Worm (Caenorhabditis elegans) whole organism, young adult: ENCODE measurements around the gene copd-1.
A peak's percentile ranks its signal among the peaks of the same experiment; 100 is the strongest.
"Not testable (repeated sequence)": the region's sequence is repeated elsewhere in the genome, so short reads cannot be mapped to it uniquely, and the experiment has no call there.

Experiments
- F55B11.4 ChIP-seq: sonication (generic microtip); optimal IDR thresholded peaks from 2 replicates; lab custom pipeline; 2016; ENCODE audit warnings: missing compliant biosample characterization, missing genetic modification characterization, borderline replicate concordance; ENCODE audit not compliant: insufficient read depth
- ama-1 ChIP-seq, 3 experiments: fragments of 150-350 bp in 1 of 3; sonication (generic microtip) in 2 of 3; optimal IDR thresholded peaks; 2 replicates each; lab custom pipeline; 2014 to 2018; ENCODE audit warnings: missing biosample characterization in 2 of 3, missing genetic modification characterization in 2 of 3, missing genetic modification reagents in 2 of 3
- cebp-2 ChIP-seq: fragments of 200-800 bp; sonication (Bioruptor generic); IDR thresholded peaks from 2 replicates; pipeline ENCODE4 v1.3.6; 2022; ENCODE audit warnings: missing genetic modification characterization, missing compliant biosample characterization
- egrh-3 ChIP-seq: fragments of 200-800 bp; sonication (Bioruptor generic); IDR thresholded peaks from 2 replicates; pipeline ENCODE4 v1.3.6; 2022; ENCODE audit warnings: missing genetic modification reagents, missing genetic modification characterization, missing compliant biosample characterization
- hsf-1 ChIP-seq: fragments of 200-800 bp; sonication (Bioruptor generic); IDR thresholded peaks from 2 replicates; pipeline ENCODE4 v1.3.6; 2022; ENCODE audit warnings: missing genetic modification reagents, missing genetic modification characterization, missing compliant biosample characterization
- lin-26 ChIP-seq: fragments of 200-800 bp; sonication (Bioruptor generic); IDR thresholded peaks from 2 replicates; pipeline ENCODE4 v1.3.6; 2022; ENCODE audit warnings: missing genetic modification reagents, missing genetic modification characterization, missing compliant biosample characterization
- madf-3 ChIP-seq: fragments of 200-800 bp; sonication (Bioruptor generic); IDR thresholded peaks from 2 replicates; pipeline ENCODE4 v1.3.6; 2022; ENCODE audit warnings: missing genetic modification reagents, missing genetic modification characterization, missing compliant biosample characterization
- madf-8 ChIP-seq: fragments of 200-800 bp; sonication (Bioruptor generic); conservative IDR thresholded peaks from 2 replicates; pipeline ENCODE4 v1.3.6; 2022; ENCODE audit warnings: missing genetic modification reagents, missing genetic modification characterization, missing compliant biosample characterization
- sea-2 ChIP-seq: fragments of 200-800 bp; sonication (Bioruptor generic); IDR thresholded peaks from 2 replicates; pipeline ENCODE4 v1.3.6; 2022; ENCODE audit warnings: missing genetic modification characterization, missing compliant biosample characterization
- snpc-1.1 ChIP-seq: sonication (generic microtip); optimal IDR thresholded peaks from 2 replicates; lab custom pipeline; 2017; ENCODE audit warnings: missing genetic modification characterization, mild to moderate bottlenecking, missing compliant biosample characterization, antibody characterized with exemption, moderate library complexity, missing genotype, missing genetic modification reagents; ENCODE audit not compliant: insufficient read depth
- snpc-3.4 ChIP-seq: sonication (generic microtip); optimal IDR thresholded peaks from 2 replicates; lab custom pipeline; 2017; ENCODE audit warnings: missing genetic modification characterization, mild to moderate bottlenecking, missing compliant biosample characterization, antibody characterized with exemption, moderate library complexity, missing genotype, missing genetic modification reagents
- snpc-4 ChIP-seq, 5 experiments: fragments of 150-350 bp in 1 of 5; sonication (generic microtip) in 4 of 5; optimal IDR thresholded peaks; 2 replicates each; lab custom pipeline; 2014 to 2018; ENCODE audit warnings: missing genetic modification characterization in 5 of 5, missing biosample characterization in 3 of 5, antibody characterized with exemption in 2 of 5, mild to moderate bottlenecking in 2 of 5, missing compliant biosample characterization in 2 of 5, missing genotype in 2 of 5, moderate library complexity in 2 of 5, missing genetic modification reagents in 1 of 5
- ztf-28 ChIP-seq: fragments of 200-800 bp; sonication (Bioruptor generic); IDR thresholded peaks from 2 replicates; pipeline ENCODE4 v1.3.6; 2022; ENCODE audit warnings: missing genetic modification reagents, missing genetic modification characterization, missing compliant biosample characterization

DNA sequence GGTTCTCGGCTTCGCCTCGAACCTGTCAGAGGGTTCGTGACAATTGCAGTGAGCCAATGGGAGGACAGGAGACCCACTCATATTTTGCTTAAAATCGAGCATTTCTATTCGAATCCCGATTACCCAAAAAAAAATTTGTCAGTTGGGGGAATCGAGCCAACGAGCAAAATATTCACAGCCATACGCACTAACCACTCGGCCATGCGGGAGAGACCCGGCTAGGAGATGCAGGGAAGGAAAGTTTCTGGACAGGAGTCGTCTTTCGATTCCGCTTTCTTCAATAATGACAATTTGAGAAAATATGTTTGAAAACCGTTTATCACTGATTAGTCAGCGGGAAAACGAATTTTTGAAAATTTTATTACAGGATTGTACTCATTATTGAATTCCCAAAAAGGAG, 36.9 kb upstream of the copd-1 start:
- not testable (repeated sequence) for TF ChIP-seq ama-1 (optimal IDR thresholded peaks at IDR 0.05; lab: Kevin White, UChicago); ama-1 (GFP tag; optimal IDR thresholded peaks at IDR 0.05; lab: Kevin White, UChicago); F55B11.4 (tag; lab: Kevin White, UChicago); hsf-1 (GFP tag; lab: Robert Waterston, UW); snpc-1.1 (tag; lab: Kevin White, UChicago); lin-26 (GFP tag; lab: Robert Waterston, UW); snpc-4 (GFP tag; optimal IDR thresholded peaks at IDR 0.05; lab: Kevin White, UChicago); snpc-4 (tag; optimal IDR thresholded peaks at IDR 0.05; lab: Kevin White, UChicago); snpc-3.4; sea-2; madf-8; madf-3 (GFP tag; lab: Robert Waterston, UW)
- peak; percentile 35; the same call in 1 of the 2 replicates for TF ChIP-seq egrh-3 (GFP tag; lab: Robert Waterston, UW)
- 0 out of 2 replicates have a peak, but pooled peaks have one; percentile 67 for TF ChIP-seq cebp-2 (GFP tag; lab: Robert Waterston, UW)
- 0 out of 2 replicates have a peak, but pooled peaks have one; percentile 58 for TF ChIP-seq ztf-28
